Fruit fly (Drosophila melanogaster) whole organism, embryonic: Measurements from ENCODE around the gene veli.

Source experiments
- Ada2b ChIP-seq: fragments of 200-800 bp; sonication (Bioruptor generic); IDR thresholded peaks from 2 replicates; pipeline ENCODE4 v1.3.6; 2022; ENCODE audit warnings: missing biosample characterization, missing genetic modification characterization
- Adf1 ChIP-seq: fragments of 200-800 bp; sonication (Bioruptor generic); IDR thresholded peaks from 2 replicates; pipeline ENCODE4 v1.3.6; 2022; ENCODE audit warnings: missing biosample characterization, missing genetic modification characterization
- Antp ChIP-seq: fragments of 200-800 bp; sonication (Bioruptor generic); optimal IDR thresholded peaks from 3 replicates; lab custom pipeline; 2016; ENCODE audit warnings: missing biosample characterization, missing genetic modification characterization
- Awh ChIP-seq: fragments of 200-800 bp; sonication (Bioruptor generic); IDR thresholded peaks from 2 replicates; pipeline ENCODE4, ENCODE4 v1.3.6; 2022; ENCODE audit warnings: missing biosample characterization, missing genetic modification characterization
- Bgb ChIP-seq: fragments of 200-800 bp; sonication (Bioruptor generic); IDR thresholded peaks from 2 replicates; pipeline ENCODE4 v1.3.6; 2022; ENCODE audit warnings: missing biosample characterization, missing genetic modification characterization; ENCODE audit not compliant: partially characterized antibody
- CG10462 ChIP-seq: fragments of 200-800 bp; sonication (Bioruptor generic); optimal IDR thresholded peaks from 2 replicates; lab custom pipeline; 2016; ENCODE audit warnings: missing biosample characterization, missing genetic modification characterization
- CG11504 ChIP-seq: fragments of 200-800 bp; sonication (Bioruptor generic); optimal IDR thresholded peaks from 3 replicates; lab custom pipeline; 2019; ENCODE audit warnings: missing biosample characterization, mild to moderate bottlenecking, missing genetic modification characterization, moderate library complexity
- CG1233 ChIP-seq: fragments of 200-800 bp; sonication (Bioruptor generic); optimal IDR thresholded peaks from 4 replicates; lab custom pipeline; 2018; ENCODE audit warnings: missing biosample characterization, mild to moderate bottlenecking, missing genetic modification characterization
- CG13287 ChIP-seq: fragments of 200-800 bp; sonication (Bioruptor generic); IDR thresholded peaks from 2 replicates; pipeline ENCODE4 v1.3.6; 2022; ENCODE audit warnings: missing biosample characterization, missing genetic modification characterization; ENCODE audit not compliant: partially characterized antibody
- CG13296 ChIP-seq: fragments of 200-800 bp; sonication (Bioruptor generic); optimal IDR thresholded peaks from 3 replicates; lab custom pipeline; 2018; ENCODE audit warnings: missing biosample characterization, mild to moderate bottlenecking, missing genetic modification characterization
- CG14014 ChIP-seq: fragments of 200-800 bp; sonication (Bioruptor generic); IDR thresholded peaks from 2 replicates; pipeline ENCODE4 v1.3.6; 2022; ENCODE audit warnings: missing biosample characterization, missing genetic modification characterization
- CG14441 ChIP-seq: fragments of 200-800 bp; sonication (Bioruptor generic); IDR thresholded peaks from 2 replicates; pipeline ENCODE4 v1.3.6; 2022; ENCODE audit warnings: missing biosample characterization, missing genetic modification characterization
- CG2129 ChIP-seq: fragments of 200-800 bp; sonication (Bioruptor generic); IDR thresholded peaks from 2 replicates; pipeline ENCODE4 v1.3.6; 2022; ENCODE audit warnings: missing biosample characterization, missing genetic modification characterization; ENCODE audit not compliant: partially characterized antibody
- CG32767 ChIP-seq: fragments of 200-800 bp; sonication (Bioruptor generic); IDR thresholded peaks from 2 replicates; pipeline ENCODE4 v1.3.6; 2022; ENCODE audit warnings: missing biosample characterization, missing genetic modification characterization
- CG42726 ChIP-seq: fragments of 200-800 bp; sonication (Bioruptor generic); IDR thresholded peaks from 2 replicates; pipeline ENCODE4 v1.3.6; 2022; ENCODE audit warnings: missing biosample characterization, missing genetic modification characterization; ENCODE audit not compliant: partially characterized antibody
- CG4328 ChIP-seq: fragments of 200-800 bp; sonication (Bioruptor generic); optimal IDR thresholded peaks from 3 replicates; lab custom pipeline; 2017; ENCODE audit warnings: missing biosample characterization, missing genetic modification reagents, missing genetic modification characterization
- CG8924 ChIP-seq: fragments of 200-800 bp; optimal IDR thresholded peaks from 3 replicates; lab custom pipeline; 2019; ENCODE audit warnings: missing biosample characterization, mild to moderate bottlenecking, missing genetic modification characterization, moderate library complexity
- CG9797 ChIP-seq: fragments of 200-800 bp; sonication (Bioruptor generic); optimal IDR thresholded peaks from 3 replicates; lab custom pipeline; 2018; ENCODE audit warnings: missing biosample characterization, mild to moderate bottlenecking, missing genetic modification characterization
- D ChIP-seq, 2 experiments: fragments of 200-800 bp in 1 of 2; fragments of >200 bp in 1 of 2; sonication (Bioruptor generic) in 1 of 2; optimal IDR thresholded peaks; 2 replicates in 1 of 2; 3 replicates in 1 of 2; lab custom pipeline; 2017; ENCODE audit warnings: mild to moderate bottlenecking in 1 of 2, missing biosample characterization in 1 of 2, missing genetic modification characterization in 1 of 2, missing genetic modification reagents in 1 of 2
- Dad ChIP-seq: fragments of 200-800 bp; sonication (Bioruptor generic); optimal IDR thresholded peaks from 3 replicates; lab custom pipeline; 2016; ENCODE audit warnings: missing biosample characterization, missing genetic modification characterization
- H2.0 ChIP-seq: fragments of 200-800 bp; sonication (Bioruptor generic); IDR thresholded peaks from 2 replicates; pipeline ENCODE4 v1.3.6; 2022; ENCODE audit warnings: missing biosample characterization, missing genetic modification characterization
- HLHmδ ChIP-seq: fragments of 200-800 bp; sonication (Bioruptor generic); optimal IDR thresholded peaks from 2 replicates; lab custom pipeline; 2018; ENCODE audit warnings: missing biosample characterization, mild to moderate bottlenecking, missing genetic modification characterization, moderate library complexity
- Hey ChIP-seq: fragments of 200-800 bp; sonication (Bioruptor generic); optimal IDR thresholded peaks from 3 replicates; lab custom pipeline; 2018; ENCODE audit warnings: missing biosample characterization, mild to moderate bottlenecking, missing genetic modification characterization
- Hmr ChIP-seq: fragments of 200-800 bp; sonication (Bioruptor generic); optimal IDR thresholded peaks from 3 replicates; lab custom pipeline; 2017; ENCODE audit warnings: mild to moderate bottlenecking, missing biosample characterization, missing genetic modification reagents, missing genetic modification characterization
- Lim3 ChIP-seq: fragments of 200-800 bp; sonication (Bioruptor generic); IDR thresholded peaks from 2 replicates; pipeline ENCODE4 v1.3.6; 2022; ENCODE audit warnings: missing biosample characterization, missing genetic modification characterization
- Meics ChIP-seq: fragments of 200-800 bp; sonication (Bioruptor generic); optimal IDR thresholded peaks from 2 replicates; lab custom pipeline; 2017; ENCODE audit warnings: missing biosample characterization, mild to moderate bottlenecking, missing genetic modification characterization
- Opbp ChIP-seq: fragments of 200-800 bp; sonication (Bioruptor generic); IDR thresholded peaks from 3 replicates; pipeline ENCODE4 v1.3.6; 2022; ENCODE audit warnings: missing biosample characterization, missing genetic modification characterization; ENCODE audit not compliant: partially characterized antibody
- Ptx1 ChIP-seq: fragments of 200-800 bp; sonication (Bioruptor generic); IDR thresholded peaks from 2 replicates; pipeline ENCODE4 v1.3.6; 2022; ENCODE audit warnings: missing biosample characterization, missing genetic modification characterization
- Spps ChIP-seq: fragments of 200-800 bp; sonication (Bioruptor generic); optimal IDR thresholded peaks from 2 replicates; lab custom pipeline; 2018; ENCODE audit warnings: missing biosample characterization, mild to moderate bottlenecking, missing genetic modification characterization
- al ChIP-seq: fragments of 200-800 bp; sonication (Bioruptor generic); IDR thresholded peaks from 2 replicates; pipeline ENCODE4 v1.3.6; 2022; ENCODE audit warnings: missing biosample characterization, missing genetic modification characterization
- ato ChIP-seq: fragments of 200-800 bp; sonication (Bioruptor generic); IDR thresholded peaks from 2 replicates; pipeline ENCODE4 v1.3.6; 2022; ENCODE audit warnings: missing biosample characterization, missing genetic modification characterization; ENCODE audit not compliant: partially characterized antibody
- chinmo ChIP-seq: fragments of 200-800 bp; sonication (Bioruptor generic); IDR thresholded peaks from 4 replicates; pipeline ENCODE4 v1.3.6; 2022; ENCODE audit warnings: missing biosample characterization, missing genetic modification characterization; ENCODE audit not compliant: partially characterized antibody
- chn ChIP-seq: fragments of 200-800 bp; sonication (Bioruptor generic); optimal IDR thresholded peaks from 2 replicates; lab custom pipeline; 2016; ENCODE audit warnings: missing biosample characterization, missing genetic modification characterization
- emc ChIP-seq: fragments of 200-800 bp; sonication (Bioruptor generic); optimal IDR thresholded peaks from 2 replicates; lab custom pipeline; 2016; ENCODE audit warnings: missing biosample characterization, missing genetic modification characterization
- eyg ChIP-seq: fragments of 200-800 bp; sonication (Bioruptor generic); optimal IDR thresholded peaks from 3 replicates; lab custom pipeline; 2016; ENCODE audit warnings: missing biosample characterization, missing genetic modification characterization
- fd3F ChIP-seq: fragments of 200-800 bp; sonication (Bioruptor generic); optimal IDR thresholded peaks from 2 replicates; lab custom pipeline; 2018; ENCODE audit warnings: missing biosample characterization, mild to moderate bottlenecking, missing genetic modification characterization, moderate library complexity
- fd64A ChIP-seq: fragments of 200-800 bp; sonication (Bioruptor generic); optimal IDR thresholded peaks from 3 replicates; lab custom pipeline; 2018; ENCODE audit warnings: missing biosample characterization, mild to moderate bottlenecking, missing genetic modification characterization
- gsb-n ChIP-seq: fragments of 200-800 bp; sonication (Bioruptor generic); optimal IDR thresholded peaks from 3 replicates; lab custom pipeline; 2018; ENCODE audit warnings: missing biosample characterization, mild to moderate bottlenecking, missing genetic modification characterization
- hb ChIP-seq: fragments of 200-800 bp; sonication (Bioruptor generic); IDR thresholded peaks from 3 replicates; pipeline ENCODE4 v1.3.6; 2022; ENCODE audit warnings: missing biosample characterization, missing genetic modification characterization; ENCODE audit not compliant: partially characterized antibody
- jumu ChIP-seq: fragments of 200-800 bp; sonication (Bioruptor generic); optimal IDR thresholded peaks from 3 replicates; lab custom pipeline; 2016; ENCODE audit warnings: missing biosample characterization, missing genetic modification characterization
- ken ChIP-seq: fragments of 200-800 bp; sonication (Bioruptor generic); IDR thresholded peaks from 3 replicates; pipeline ENCODE4 v1.3.6; 2022; ENCODE audit warnings: missing biosample characterization, missing genetic modification characterization
- lilli ChIP-seq: fragments of 200-800 bp; sonication (Bioruptor generic); optimal IDR thresholded peaks from 3 replicates; lab custom pipeline; 2016; ENCODE audit warnings: missing biosample characterization, missing genetic modification characterization
- luna ChIP-seq: fragments of 200-800 bp; sonication (Bioruptor generic); optimal IDR thresholded peaks from 2 replicates; lab custom pipeline; 2016; ENCODE audit warnings: missing biosample characterization, missing genetic modification characterization
- pnt ChIP-seq: fragments of 200-800 bp; sonication (Bioruptor generic); optimal IDR thresholded peaks from 3 replicates; lab custom pipeline; 2016; ENCODE audit warnings: missing biosample characterization, missing genetic modification characterization
- pros ChIP-seq: fragments of 200-800 bp; sonication (Bioruptor generic); optimal IDR thresholded peaks from 3 replicates; lab custom pipeline; 2019; ENCODE audit warnings: missing biosample characterization, mild to moderate bottlenecking, missing genetic modification characterization, moderate library complexity
- psq ChIP-seq: fragments of 200-800 bp; sonication (Bioruptor generic); optimal IDR thresholded peaks from 2 replicates; lab custom pipeline; 2017; ENCODE audit warnings: missing biosample characterization, missing genetic modification characterization
- repo ChIP-seq: fragments of 200-800 bp; sonication (Bioruptor generic); optimal IDR thresholded peaks from 2 replicates; lab custom pipeline; 2016; ENCODE audit warnings: missing biosample characterization, missing genetic modification characterization
- sd ChIP-seq: fragments of 200-800 bp; sonication (Bioruptor generic); optimal IDR thresholded peaks from 3 replicates; lab custom pipeline; 2018; ENCODE audit warnings: missing biosample characterization, mild to moderate bottlenecking, missing genetic modification characterization, moderate library complexity
- sim ChIP-seq: fragments of 200-800 bp; sonication (Bioruptor generic); IDR thresholded peaks from 2 replicates; pipeline ENCODE4 v1.3.6; 2022; ENCODE audit warnings: missing biosample characterization, missing genetic modification characterization
- stwl ChIP-seq: fragments of 200-800 bp; sonication (Bioruptor generic); optimal IDR thresholded peaks from 3 replicates; lab custom pipeline; 2018; ENCODE audit warnings: missing biosample characterization, mild to moderate bottlenecking, missing genetic modification characterization, moderate library complexity

The veli gene

DNA sequence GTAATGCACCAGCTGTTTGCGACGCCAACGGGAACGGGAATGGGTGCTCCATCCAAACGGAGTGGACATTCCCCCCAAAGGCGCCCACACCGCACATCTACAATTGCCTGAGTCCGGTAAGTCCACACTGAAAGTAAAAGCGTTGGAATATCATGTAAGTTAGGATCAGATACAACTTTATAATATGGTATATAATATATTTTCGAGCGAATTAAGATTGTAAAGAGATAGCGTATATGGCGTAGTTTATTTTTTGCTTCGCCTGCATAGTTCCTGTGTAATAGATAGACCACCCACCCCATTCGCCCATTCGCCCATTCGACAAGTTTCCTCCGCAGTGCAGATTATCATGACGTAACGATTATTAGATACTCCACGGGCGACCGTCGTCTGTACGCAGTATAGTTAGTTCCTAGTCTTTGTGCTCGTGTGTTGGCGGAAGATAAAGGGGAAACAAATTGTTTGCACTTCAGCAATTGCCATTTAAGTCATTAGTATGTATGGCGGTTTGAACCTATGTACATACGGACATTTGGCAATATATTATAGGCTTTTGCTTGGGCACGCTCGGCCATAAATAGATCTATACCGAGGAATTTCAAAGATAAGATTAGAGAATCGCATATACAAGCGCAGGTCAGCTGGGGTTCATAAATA, 13.8 kb downstream of the veli start (continued):
- TF ChIP-seq Lim3 (GFP tag; lab: Robert Waterston, UW) (no peak), emc (no peak), CG13296 (GFP tag; lab: Kevin White, UChicago) (no peak), lilli (GFP tag; lab: Kevin White, UChicago) (peak; percentile 3), CG14441 (peak; percentile 44; the same call in 1 of the 2 replicates), eyg (GFP tag; lab: Kevin White, UChicago) (no peak), Hey (tag; lab: Kevin White, UChicago) (peak; percentile 50), Meics (GFP tag; lab: Kevin White, UChicago) (no peak), fd3F (GFP tag; lab: Kevin White, UChicago) (no peak), pros (GFP tag; lab: Kevin White, UChicago) (no peak), luna (no peak), psq (GFP tag; lab: Kevin White, UChicago) (no peak), Ptx1 (GFP tag; lab: Robert Waterston, UW) (no peak), HLHmδ (GFP tag; lab: Kevin White, UChicago) (no peak), D (optimal IDR thresholded peaks at IDR 0.05; lab: Kevin White, UChicago) (no peak), D (GFP tag; optimal IDR thresholded peaks at IDR 0.05; lab: Kevin White, UChicago) (no peak), CG9797 (no peak), Opbp (GFP tag; lab: Robert Waterston, UW) (no peak), Ada2b (0 out of 2 replicates have a peak, but pooled peaks have one; percentile 7), chn (GFP tag; lab: Kevin White, UChicago) (no peak), CG14014 (GFP tag; lab: Robert Waterston, UW) (no peak), CG1233 (GFP tag; lab: Kevin White, UChicago) (no peak), hb (GFP tag; lab: Robert Waterston, UW) (no peak), Awh (no peak), CG4328 (GFP tag; lab: Kevin White, UChicago) (no peak), Bgb (GFP tag; lab: Robert Waterston, UW) (no peak), H2.0 (GFP tag; lab: Robert Waterston, UW) (no peak), stwl (tag; lab: Kevin White, UChicago) (no peak), Spps (tag; lab: Kevin White, UChicago) (no peak), Adf1 (GFP tag; lab: Robert Waterston, UW) (peak; percentile 25; the same call in 1 of the 2 replicates), CG10462 (GFP tag; lab: Kevin White, UChicago) (no peak), CG8924 (tag; lab: Kevin White, UChicago) (no peak), repo (GFP tag; lab: Kevin White, UChicago) (no peak), CG13287 (GFP tag; lab: Robert Waterston, UW) (no peak), CG42726 (no peak), chinmo (GFP tag; lab: Robert Waterston, UW) (no peak), ato (GFP tag; lab: Robert Waterston, UW) (no peak), Dad (GFP tag; lab: Kevin White, UChicago) (no peak), Antp (GFP tag; lab: Kevin White, UChicago) (no peak), jumu (GFP tag; lab: Kevin White, UChicago) (no peak), CG11504 (no peak), Hmr (GFP tag; lab: Kevin White, UChicago) (peak; percentile 43), fd64A (GFP tag; lab: Kevin White, UChicago) (no peak), ken (GFP tag; lab: Robert Waterston, UW) (no peak), sd (tag; lab: Kevin White, UChicago) (peak; percentile 93), CG2129 (GFP tag; lab: Robert Waterston, UW) (no peak), CG32767 (GFP tag; lab: Robert Waterston, UW) (no peak), gsb-n (no peak), al (GFP tag; lab: Robert Waterston, UW) (no peak), sim (no peak), pnt (GFP tag; lab: Kevin White, UChicago) (no peak)
